Fruit fly (Drosophila melanogaster): ENCODE data around the gene CG9173.

- TF ChIP-seq CG7101 (tag; optimal IDR thresholded peaks at IDR 0.05) (no peak), CG33017 (tag; optimal IDR thresholded peaks at IDR 0.05) (no peak), Mnt (GFP tag; optimal IDR thresholded peaks at IDR 0.05) (no peak), CG5204 (GFP tag; optimal IDR thresholded peaks at IDR 0.05) (no peak), cic (GFP tag; optimal IDR thresholded peaks at IDR 0.05) (no peak), ovo (GFP tag; optimal IDR thresholded peaks at IDR 0.05) (no peak), tj (GFP tag; optimal IDR thresholded peaks at IDR 0.05) (no peak)
Observed at dm6 chr3L:1401364-1401978, 21.8 kb downstream of the CG9173 start.
